Fruit fly (Drosophila melanogaster): ENCODE data around the gene nom.

The nom gene

dm6 chr3R:8747134-8747870, 24.3 kb downstream of the nom start, which contains the start of the genes CG9801 and Nasp (continued):
- TF ChIP-seq CG13287 (GFP tag; IDR thresholded peaks at IDR 0.05; ENCODE audit: partially characterized antibody) (peak; percentile 79), CG31365 (tag; optimal IDR thresholded peaks at IDR 0.05) (no peak), maf-S (GFP tag; optimal IDR thresholded peaks at IDR 0.05) (no peak), CG6254 (GFP tag; optimal IDR thresholded peaks at IDR 0.05) (peak; percentile 21), CG1024 (GFP tag; IDR thresholded peaks at IDR 0.05) (no peak), Hand (GFP tag; optimal IDR thresholded peaks at IDR 0.05) (no peak), h (optimal IDR thresholded peaks at IDR 0.05) (no peak), da (GFP tag; optimal IDR thresholded peaks at IDR 0.05) (no peak), CG2712 (tag; optimal IDR thresholded peaks at IDR 0.05) (peak; percentile 46), CG33213 (GFP tag; optimal IDR thresholded peaks at IDR 0.05) (peak; percentile 81), gem (tag; optimal IDR thresholded peaks at IDR 0.05) (no peak), Fer1 (GFP tag; optimal IDR thresholded peaks at IDR 0.05) (peak; percentile 35), Optix (GFP tag; IDR thresholded peaks at IDR 0.05) (no peak), Kr (GFP tag; optimal IDR thresholded peaks at IDR 0.05) (no peak), dm (GFP tag; optimal IDR thresholded peaks at IDR 0.05) (peak; percentile 35), Side (GFP tag; optimal IDR thresholded peaks at IDR 0.05) (no peak), wor (GFP tag; IDR thresholded peaks at IDR 0.05) (no peak), CG11093 (GFP tag; IDR thresholded peaks at IDR 0.05) (no peak), Hmr (GFP tag; optimal IDR thresholded peaks at IDR 0.05) (peak; percentile 68), gce (GFP tag; IDR thresholded peaks at IDR 0.05) (0 out of 3 replicates have a peak, but pooled peaks have one; percentile 15), fd3F (GFP tag; optimal IDR thresholded peaks at IDR 0.05) (peak; percentile 24), CG12659 (GFP tag; optimal IDR thresholded peaks at IDR 0.05) (peak; percentile 86), dan (GFP tag; IDR thresholded peaks at IDR 0.05) (no peak), ttk (GFP tag; IDR thresholded peaks at IDR 0.05) (peak; percentile 22; the same call in 1 of the 2 replicates), CG32767 (GFP tag; IDR thresholded peaks at IDR 0.05) (no peak), kah (GFP tag; optimal IDR thresholded peaks at IDR 0.05) (peak; percentile 20), HLH3B (GFP tag; IDR thresholded peaks at IDR 0.05) (0 out of 2 replicates have a peak, but pooled peaks have one; percentile 29), bigmax (GFP tag; optimal IDR thresholded peaks at IDR 0.05) (no peak), CG9876 (GFP tag; optimal IDR thresholded peaks at IDR 0.05) (peak; percentile 41), CG9437 (GFP tag; optimal IDR thresholded peaks at IDR 0.05) (no peak), exex (tag; optimal IDR thresholded peaks at IDR 0.05) (no peak), Dfd (GFP tag; optimal IDR thresholded peaks at IDR 0.05) (no peak), CG18011 (GFP tag; optimal IDR thresholded peaks at IDR 0.05) (no peak), CG15696 (tag; optimal IDR thresholded peaks at IDR 0.05) (peak; percentile 14), CG34376 (GFP tag; optimal IDR thresholded peaks at IDR 0.05) (no peak), CG4282 (GFP tag; optimal IDR thresholded peaks at IDR 0.05) (no peak), CG6813 (GFP tag; optimal IDR thresholded peaks at IDR 0.05) (peak; percentile 4), gsb (GFP tag; IDR thresholded peaks at IDR 0.05) (no peak), Sry-δ (GFP tag; optimal IDR thresholded peaks at IDR 0.05) (peak; percentile 83), pzg (GFP tag; optimal IDR thresholded peaks at IDR 0.05) (peak; percentile 97), D (optimal IDR thresholded peaks at IDR 0.05) (no peak), D (GFP tag; optimal IDR thresholded peaks at IDR 0.05) (no peak), corto (GFP tag; optimal IDR thresholded peaks at IDR 0.05) (no peak), CG6791 (GFP tag; IDR thresholded peaks at IDR 0.05; ENCODE audit: partially characterized antibody) (peak; percentile 76), ro (GFP tag; IDR thresholded peaks at IDR 0.05) (no peak), knrl (GFP tag; IDR thresholded peaks at IDR 0.05; ENCODE audit: partially characterized antibody) (peak; percentile 79), CG8281 (tag; optimal IDR thresholded peaks at IDR 0.05) (no peak), ems (GFP tag; optimal IDR thresholded peaks at IDR 0.05) (peak; percentile 13), CG1832 (GFP tag; optimal IDR thresholded peaks at IDR 0.05) (no peak), trem (tag; optimal IDR thresholded peaks at IDR 0.05) (peak; percentile 100)

All from whole organism, embryonic.